Worm (Caenorhabditis elegans): ENCODE results near the gene scl-21.
A peak's percentile ranks its signal among the peaks of the same experiment; 100 is the strongest.

The scl-21 gene

ce11 chrV:19529168-19529567 lies 33.7 kb upstream of the scl-21 start:
- peak; percentile 74; the same call in 1 of the 2 replicates for TF ChIP-seq daf-19 (GFP tag; conservative IDR thresholded peaks at IDR 0.05)
- TF ChIP-seq ceh-20 (GFP tag; IDR thresholded peaks at IDR 0.05) = peak; percentile 96
- TF ChIP-seq fos-1 (tag; optimal IDR thresholded peaks at IDR 0.05) = no peak
- TF ChIP-seq Y75B8A.6 (GFP tag; IDR thresholded peaks at IDR 0.05) = no peak
- TF ChIP-seq spr-1 (tag; optimal IDR thresholded peaks at IDR 0.05) = peak; percentile 75
- TF ChIP-seq ZK546.5 (tag; optimal IDR thresholded peaks at IDR 0.05) = no peak
- peak; percentile 79 for TF ChIP-seq lin-29 (GFP tag; IDR thresholded peaks at IDR 0.05)
- TF ChIP-seq lir-3 (tag; optimal IDR thresholded peaks at IDR 0.05) = no peak
- no peak for TF ChIP-seq Y48G9A.11 (GFP tag; IDR thresholded peaks at IDR 0.05)
- no peak for TF ChIP-seq pqm-1 (tag; optimal IDR thresholded peaks at IDR 0.05)
- no peak for TF ChIP-seq F10B5.3 (tag; optimal IDR thresholded peaks at IDR 0.05)
- peak; percentile 90 for TF ChIP-seq nhr-77 (tag; optimal IDR thresholded peaks at IDR 0.05)
- TF ChIP-seq daf-12 (tag; optimal IDR thresholded peaks at IDR 0.05) = no peak
- TF ChIP-seq snpc-4 (tag; optimal IDR thresholded peaks at IDR 0.05) = no peak
- peak; percentile 54 for TF ChIP-seq ztf-7 (tag; optimal IDR thresholded peaks at IDR 0.05)
- TF ChIP-seq ZK337.2 (GFP tag; IDR thresholded peaks at IDR 0.05) = no peak
- TF ChIP-seq R02D3.7 (tag; optimal IDR thresholded peaks at IDR 0.05) = no peak
- TF ChIP-seq T20F7.1 (GFP tag; optimal IDR thresholded peaks at IDR 0.05) = peak; percentile 75
- TF ChIP-seq spr-3 (GFP tag; optimal IDR thresholded peaks at IDR 0.05) = no peak
- peak; percentile 84 for TF ChIP-seq mdt-29 (GFP tag; IDR thresholded peaks at IDR 0.05)
- TF ChIP-seq ces-1 (GFP tag; optimal IDR thresholded peaks at IDR 0.05) = no peak
- TF ChIP-seq dve-1 (tag; optimal IDR thresholded peaks at IDR 0.05; ENCODE audit: insufficient read depth) = peak; percentile 99
- TF ChIP-seq nhr-25 (tag; optimal IDR thresholded peaks at IDR 0.05; ENCODE audit: borderline replicate concordance, insufficient read depth) = peak; percentile 95
- TF ChIP-seq tra-1 (GFP tag; IDR thresholded peaks at IDR 0.05) = peak; percentile 93
- no peak for TF ChIP-seq ceh-82 (tag; optimal IDR thresholded peaks at IDR 0.05)
- peak; percentile 82 for TF ChIP-seq fkh-10 (GFP tag; optimal IDR thresholded peaks at IDR 0.05)
- no peak for TF ChIP-seq zfp-3 (GFP tag; conservative IDR thresholded peaks at IDR 0.05)
- peak; percentile 94 for TF ChIP-seq nhr-28 (tag; optimal IDR thresholded peaks at IDR 0.05)
- TF ChIP-seq nhr-76 (tag; optimal IDR thresholded peaks at IDR 0.05) = no peak
- no peak for TF ChIP-seq zag-1 (tag; optimal IDR thresholded peaks at IDR 0.05)
- TF ChIP-seq madf-9 (GFP tag; conservative IDR thresholded peaks at IDR 0.05) = peak; percentile 73
- TF ChIP-seq F37D6.2 (tag; optimal IDR thresholded peaks at IDR 0.05) = peak; percentile 71
- TF ChIP-seq nhr-41 (GFP tag; IDR thresholded peaks at IDR 0.05) = peak; percentile 79; the same call in 1 of the 2 replicates
- TF ChIP-seq mdl-1 (tag; optimal IDR thresholded peaks at IDR 0.05) = peak; percentile 97 to 100
- no peak for TF ChIP-seq dmd-9 (GFP tag; IDR thresholded peaks at IDR 0.05)
- peak; percentile 99 for TF ChIP-seq nhr-48 (tag; optimal IDR thresholded peaks at IDR 0.05)
- TF ChIP-seq nhr-42 (GFP tag; IDR thresholded peaks at IDR 0.05) = peak; percentile 82
- peak; percentile 37; the same call in 1 of the 2 replicates for TF ChIP-seq D1046.2 (GFP tag; IDR thresholded peaks at IDR 0.05)
- no peak for TF ChIP-seq ceh-44 (GFP tag; IDR thresholded peaks at IDR 0.05)
- no peak for TF ChIP-seq nhr-237 (tag; optimal IDR thresholded peaks at IDR 0.05)
- TF ChIP-seq hif-1 (tag; optimal IDR thresholded peaks at IDR 0.05) = peak; percentile 3 to 89
- peak; percentile 80 for TF ChIP-seq pha-4 (GFP tag; IDR thresholded peaks at IDR 0.05)
- peak; percentile 76 for TF ChIP-seq pha-4 (tag; optimal IDR thresholded peaks at IDR 0.05)
- TF ChIP-seq dmd-8 (GFP tag; IDR thresholded peaks at IDR 0.05) = no peak
- TF ChIP-seq unc-130 (GFP tag; optimal IDR thresholded peaks at IDR 0.05) = no peak
- TF ChIP-seq mes-2 (tag; optimal IDR thresholded peaks at IDR 0.05; ENCODE audit: poor library complexity, severe bottlenecking) = peak; percentile 63
- no peak for TF ChIP-seq F49E8.2 (tag; optimal IDR thresholded peaks at IDR 0.05; ENCODE audit: borderline replicate concordance)
- no peak for TF ChIP-seq aly-2 (tag; optimal IDR thresholded peaks at IDR 0.05)
- TF ChIP-seq hmg-1.1 (GFP tag; IDR thresholded peaks at IDR 0.05) = peak; percentile 86
- peak; percentile 47 for TF ChIP-seq nhr-10 (tag; optimal IDR thresholded peaks at IDR 0.05)
- TF ChIP-seq nhr-6 (tag; optimal IDR thresholded peaks at IDR 0.05) = peak; percentile 50
- TF ChIP-seq php-3 (GFP tag; IDR thresholded peaks at IDR 0.05) = peak; percentile 92
